Worm (Caenorhabditis elegans): ENCODE measurements around the gene col-180.
A peak's percentile ranks its signal among the peaks of the same experiment; 100 is the strongest.

Gene col-180

ce11 chrX:11693092-11693491, 19.0 kb downstream of the col-180 start, which contains the start of gene smcl-1 (continued):
- no peak for TF ChIP-seq mab-9 (GFP tag; IDR thresholded peaks at IDR 0.05)
- TF ChIP-seq fkh-8 (tag; optimal IDR thresholded peaks at IDR 0.05): peak; percentile 7
- TF ChIP-seq efl-3 (GFP tag; optimal IDR thresholded peaks at IDR 0.05): no peak
- no peak for TF ChIP-seq hpl-2 (GFP tag; optimal IDR thresholded peaks at IDR 0.05)
- TF ChIP-seq ceh-90 (tag; optimal IDR thresholded peaks at IDR 0.05): no peak
- TF ChIP-seq lir-3 (tag; optimal IDR thresholded peaks at IDR 0.05; ENCODE audit: poor library complexity): peak; percentile 55
- TF ChIP-seq dpl-1 (GFP tag; optimal IDR thresholded peaks at IDR 0.05): peak in 2 of 3 experiments; percentile 5 to 47
- TF ChIP-seq blmp-1 (tag; optimal IDR thresholded peaks at IDR 0.05): peak; percentile 55
- TF ChIP-seq sox-4 (tag; optimal IDR thresholded peaks at IDR 0.05): no peak
- TF ChIP-seq jun-1 (tag; optimal IDR thresholded peaks at IDR 0.05): no peak
- peak; percentile 8 for TF ChIP-seq mep-1 (tag; optimal IDR thresholded peaks at IDR 0.05)
- TF ChIP-seq unc-86 (tag; optimal IDR thresholded peaks at IDR 0.05): no peak
- TF ChIP-seq dsc-1 (tag; optimal IDR thresholded peaks at IDR 0.05): no peak
- no peak for TF ChIP-seq nhr-11 (tag; optimal IDR thresholded peaks at IDR 0.05)
- peak; percentile 24 for TF ChIP-seq xbp-1 (tag; optimal IDR thresholded peaks at IDR 0.05)
- no peak for TF ChIP-seq nhr-71 (tag; optimal IDR thresholded peaks at IDR 0.05)
- no peak for TF ChIP-seq hlh-4 (tag; optimal IDR thresholded peaks at IDR 0.05)

- no peak for TF ChIP-seq zip-4 (GFP tag; optimal IDR thresholded peaks at IDR 0.05)
- no peak for TF ChIP-seq irx-1 (tag; optimal IDR thresholded peaks at IDR 0.05)
- no peak for TF ChIP-seq nhr-237 (tag; optimal IDR thresholded peaks at IDR 0.05)
- no peak for TF ChIP-seq Y116A8C.19 (tag; optimal IDR thresholded peaks at IDR 0.05; ENCODE audit: borderline replicate concordance)
- no peak for TF ChIP-seq swsn-7 (tag; optimal IDR thresholded peaks at IDR 0.05)
- TF ChIP-seq nhr-76 (tag; optimal IDR thresholded peaks at IDR 0.05): no peak
- no peak for TF ChIP-seq ama-1 (optimal IDR thresholded peaks at IDR 0.05)
- TF ChIP-seq nhr-71 (tag; optimal IDR thresholded peaks at IDR 0.05): no peak
- no peak for TF ChIP-seq nhr-11 (tag; optimal IDR thresholded peaks at IDR 0.05)
- TF ChIP-seq elt-2 (tag; optimal IDR thresholded peaks at IDR 0.05): no peak
- no peak for TF ChIP-seq hlh-17 (GFP tag; optimal IDR thresholded peaks at IDR 0.05; ENCODE audit: borderline replicate concordance)
Observed at ce11 chrX:11690014-11690591, 22.0 kb downstream of the col-180 start, which contains the start of the genes C44C10.10 and C44C10.5. Gene C44C10.10 (plus strand): TSS chrX:11690314. Gene C44C10.5 (plus strand): TSS chrX:11690541.

- TF ChIP-seq ces-1 (GFP tag; optimal IDR thresholded peaks at IDR 0.05) (no peak), nhr-85 (tag) (no peak), fkh-10 (GFP tag; optimal IDR thresholded peaks at IDR 0.05) (no peak), ama-1 (optimal IDR thresholded peaks at IDR 0.05) (no peak), ets-5 (GFP tag; IDR thresholded peaks at IDR 0.05) (no peak), elt-3 (tag; optimal IDR thresholded peaks at IDR 0.05) (no peak), ceh-8 (GFP tag; optimal IDR thresholded peaks at IDR 0.05) (no peak), nhr-11 (tag; optimal IDR thresholded peaks at IDR 0.05) (no peak), F16B12.6 (tag; optimal IDR thresholded peaks at IDR 0.05) (no peak), swsn-7 (tag; optimal IDR thresholded peaks at IDR 0.05) (no peak), C04F5.9 (tag; optimal IDR thresholded peaks at IDR 0.05) (no peak), lin-14 (GFP tag; optimal IDR thresholded peaks at IDR 0.05) (no peak), ceh-90 (tag; optimal IDR thresholded peaks at IDR 0.05) (no peak), pqm-1 (tag; optimal IDR thresholded peaks at IDR 0.05) (no peak), fos-1 (tag; optimal IDR thresholded peaks at IDR 0.05) (no peak), ztf-11 (tag; optimal IDR thresholded peaks at IDR 0.05) (no peak), nhr-84 (tag; optimal IDR thresholded peaks at IDR 0.05) (no peak), ztf-4 (tag; optimal IDR thresholded peaks at IDR 0.05) (no peak), lin-15B (tag; optimal IDR thresholded peaks at IDR 0.05) (no peak), nhr-19 (GFP tag; conservative IDR thresholded peaks at IDR 0.05) (no peak)
Observed at ce11 chrX:11687836-11688319, 24.2 kb downstream of the col-180 start, which contains the start of gene C44C10.7. Gene C44C10.7 (minus strand): TSS chrX:11688269.

Measured in whole organism, L1 larva.